Worm (Caenorhabditis elegans) whole organism, L4 larva: Measurements from ENCODE around the gene Y57A10B.7.

Source experiments
- F10B5.3 ChIP-seq: sonication (generic microtip); optimal IDR thresholded peaks from 2 replicates; lab custom pipeline; 2016; ENCODE audit warnings: mild to moderate bottlenecking, missing genetic modification characterization, missing compliant biosample characterization
- F44E2.7 ChIP-seq: fragments of 200-800 bp; sonication (Bioruptor generic); IDR thresholded peaks from 2 replicates; pipeline ENCODE4 v2.1.2; 2022; ENCODE audit warnings: missing genetic modification characterization, missing compliant biosample characterization
- T20F7.1 ChIP-seq: fragments of 200-800 bp; sonication (Bioruptor generic); optimal IDR thresholded peaks from 2 replicates; lab custom pipeline; 2018; ENCODE audit warnings: mild to moderate bottlenecking, missing genetic modification characterization, missing compliant biosample characterization
- Y105C5A.15 ChIP-seq: fragments of 200-800 bp; sonication (Bioruptor generic); IDR thresholded peaks from 2 replicates; pipeline ENCODE4 v1.3.6; 2022; ENCODE audit warnings: missing genetic modification characterization, missing compliant biosample characterization
- Y48G9A.11 ChIP-seq: fragments of 200-800 bp; sonication (Bioruptor generic); IDR thresholded peaks from 2 replicates; pipeline ENCODE4 v1.3.6; 2022; ENCODE audit warnings: missing genetic modification reagents, missing genetic modification characterization, missing compliant biosample characterization
- Y5F2A.4 ChIP-seq: fragments of 200-800 bp; sonication (Bioruptor generic); optimal IDR thresholded peaks from 2 replicates; lab custom pipeline; 2018; ENCODE audit warnings: mild to moderate bottlenecking, missing genetic modification characterization, missing compliant biosample characterization
- ama-1 ChIP-seq: fragments of 150-350 bp; optimal IDR thresholded peaks from 2 replicates; lab custom pipeline; 2014; ENCODE audit warnings: inconsistent platforms, mixed read lengths
- ceh-82 ChIP-seq: sonication (generic microtip); optimal IDR thresholded peaks from 2 replicates; lab custom pipeline; 2017; ENCODE audit warnings: missing biosample characterization, missing genetic modification characterization
- ces-1 ChIP-seq: fragments of 150-350 bp; sonication (generic microtip); optimal IDR thresholded peaks from 4 replicates; lab custom pipeline; 2014; ENCODE audit warnings: missing biosample characterization, missing genetic modification reagents, missing genetic modification characterization
- ctbp-1 ChIP-seq: fragments of 200-800 bp; sonication (Bioruptor generic); IDR thresholded peaks from 2 replicates; pipeline ENCODE4 v1.3.6; 2022; ENCODE audit warnings: missing genetic modification reagents, missing genetic modification characterization, missing compliant biosample characterization
- daf-12 ChIP-seq: fragments of 150-350 bp; optimal IDR thresholded peaks from 2 replicates; lab custom pipeline; 2014; ENCODE audit warnings: missing biosample characterization, missing genetic modification reagents, missing genetic modification characterization
- daf-16 ChIP-seq, 3 experiments: sonication (generic microtip); optimal IDR thresholded peaks; 2 replicates each; lab custom pipeline; 2016 to 2017; ENCODE audit warnings: missing genetic modification characterization in 3 of 3, missing genetic modification reagents in 3 of 3, mild to moderate bottlenecking in 2 of 3, missing compliant biosample characterization in 2 of 3, missing biosample characterization in 1 of 3, moderate library complexity in 1 of 3
- dmd-6 ChIP-seq: fragments of 200-800 bp; sonication (Bioruptor generic); IDR thresholded peaks from 2 replicates; pipeline ENCODE4 v1.3.6; 2022; ENCODE audit warnings: missing genetic modification reagents, missing genetic modification characterization, missing compliant biosample characterization
- dmd-8 ChIP-seq: fragments of 200-800 bp; sonication (Bioruptor generic); IDR thresholded peaks from 2 replicates; pipeline ENCODE4 v1.3.6; 2022; ENCODE audit warnings: missing genetic modification characterization, missing compliant biosample characterization
- dmd-9 ChIP-seq: fragments of 200-800 bp; sonication (Bioruptor generic); IDR thresholded peaks from 2 replicates; pipeline ENCODE4 v1.3.6; 2022; ENCODE audit warnings: missing genetic modification reagents, missing genetic modification characterization, missing compliant biosample characterization
- dve-1 ChIP-seq: sonication (generic microtip); optimal IDR thresholded peaks from 2 replicates; lab custom pipeline; 2017; ENCODE audit warnings: antibody characterized with exemption, mild to moderate bottlenecking, missing genetic modification characterization, missing compliant biosample characterization; ENCODE audit not compliant: insufficient read depth
- egl-43 ChIP-seq: fragments of 200-800 bp; sonication (Bioruptor generic); IDR thresholded peaks from 2 replicates; pipeline ENCODE4 v1.3.6; 2022; ENCODE audit warnings: missing genetic modification reagents, missing genetic modification characterization, missing compliant biosample characterization
- fos-1 ChIP-seq: fragments of 150-350 bp; optimal IDR thresholded peaks from 2 replicates; lab custom pipeline; 2014; ENCODE audit warnings: missing biosample characterization, missing genetic modification characterization
- gei-8 ChIP-seq: fragments of 200-800 bp; sonication (Bioruptor generic); optimal IDR thresholded peaks from 2 replicates; lab custom pipeline; 2018; ENCODE audit warnings: mild to moderate bottlenecking, missing genetic modification characterization, missing compliant biosample characterization
- hlh-11 ChIP-seq: fragments of 200-800 bp; sonication (Bioruptor generic); optimal IDR thresholded peaks from 2 replicates; lab custom pipeline; 2018; ENCODE audit warnings: mild to moderate bottlenecking, missing genetic modification characterization, missing compliant biosample characterization
- hlh-30 ChIP-seq: sonication (generic microtip); optimal IDR thresholded peaks from 2 replicates; lab custom pipeline; 2017; ENCODE audit warnings: antibody characterized with exemption, mild to moderate bottlenecking, missing genetic modification characterization, missing compliant biosample characterization; ENCODE audit not compliant: insufficient read depth
- lin-1 ChIP-seq: fragments of 200-800 bp; sonication (Bioruptor generic); IDR thresholded peaks from 2 replicates; pipeline ENCODE4 v1.3.6; 2022; ENCODE audit warnings: missing genetic modification reagents, missing genetic modification characterization, missing compliant biosample characterization
- lin-29 ChIP-seq: fragments of 200-800 bp; sonication (Bioruptor generic); IDR thresholded peaks from 2 replicates; pipeline ENCODE4 v1.3.6; 2022; ENCODE audit warnings: missing genetic modification reagents, missing genetic modification characterization, missing compliant biosample characterization
- lir-3 ChIP-seq: sonication (generic microtip); optimal IDR thresholded peaks from 2 replicates; lab custom pipeline; 2016; ENCODE audit warnings: mild to moderate bottlenecking, missing genetic modification characterization, missing compliant biosample characterization
- mdt-29 ChIP-seq: fragments of 200-800 bp; sonication (Bioruptor generic); IDR thresholded peaks from 2 replicates; pipeline ENCODE4 v1.3.6; 2022; ENCODE audit warnings: missing genetic modification reagents, missing genetic modification characterization, missing compliant biosample characterization
- mep-1 ChIP-seq: fragments of 150-350 bp; sonication (generic microtip); optimal IDR thresholded peaks from 3 replicates; lab custom pipeline; 2014; ENCODE audit warnings: missing biosample characterization, missing genetic modification characterization
- mes-2 ChIP-seq: sonication (generic microtip); optimal IDR thresholded peaks from 2 replicates; lab custom pipeline; 2016; ENCODE audit warnings: missing genotype, mild to moderate bottlenecking, missing genetic modification characterization, missing compliant biosample characterization; ENCODE audit not compliant: poor library complexity, severe bottlenecking
- mxl-2 ChIP-seq: fragments of 200-800 bp; sonication (Bioruptor generic); conservative IDR thresholded peaks from 2 replicates; pipeline ENCODE4 v1.3.6; 2022; ENCODE audit warnings: missing genetic modification reagents, missing genetic modification characterization, missing compliant biosample characterization
- mxl-3 ChIP-seq: fragments of 200-800 bp; sonication (Bioruptor generic); optimal IDR thresholded peaks from 2 replicates; lab custom pipeline; 2018; ENCODE audit warnings: mild to moderate bottlenecking, missing genetic modification characterization, missing compliant biosample characterization
- nhr-10 ChIP-seq: fragments of 150-350 bp; optimal IDR thresholded peaks from 2 replicates; lab custom pipeline; 2014; ENCODE audit warnings: missing biosample characterization, missing genetic modification characterization
- nhr-11 ChIP-seq: fragments of 150-350 bp; optimal IDR thresholded peaks from 2 replicates; lab custom pipeline; 2014; ENCODE audit warnings: missing biosample characterization, missing genetic modification characterization
- nhr-237 ChIP-seq: sonication (generic microtip); optimal IDR thresholded peaks from 2 replicates; lab custom pipeline; 2017; ENCODE audit warnings: missing biosample characterization, missing genetic modification characterization
- nhr-28 ChIP-seq: fragments of 150-350 bp; optimal IDR thresholded peaks from 2 replicates; lab custom pipeline; 2014; ENCODE audit warnings: missing biosample characterization, missing genetic modification characterization
- nhr-42 ChIP-seq: fragments of 200-800 bp; sonication (Bioruptor generic); IDR thresholded peaks from 2 replicates; pipeline ENCODE4 v1.3.6; 2022; ENCODE audit warnings: missing genetic modification characterization, missing compliant biosample characterization
- nhr-48 ChIP-seq: sonication (generic microtip); optimal IDR thresholded peaks from 2 replicates; lab custom pipeline; 2016; ENCODE audit warnings: mild to moderate bottlenecking, missing genetic modification characterization, missing compliant biosample characterization
- nhr-6 ChIP-seq: fragments of 150-350 bp; optimal IDR thresholded peaks from 2 replicates; lab custom pipeline; 2014; ENCODE audit warnings: missing biosample characterization, missing genetic modification characterization
- pha-4 ChIP-seq, 2 experiments: fragments of 150-350 bp in 1 of 2; fragments of 200-800 bp in 1 of 2; sonication (Bioruptor generic) in 1 of 2; IDR thresholded peaks in 1 of 2; optimal IDR thresholded peaks in 1 of 2; 2 replicates each; pipeline versions ENCODE4 v1.3.6 to Lab custom; 2014 to 2022; ENCODE audit warnings: missing genetic modification characterization in 2 of 2, missing genetic modification reagents in 2 of 2, missing biosample characterization in 1 of 2, missing compliant biosample characterization in 1 of 2
- sdz-12 ChIP-seq: fragments of 200-800 bp; sonication (Bioruptor generic); optimal IDR thresholded peaks from 2 replicates; lab custom pipeline; 2018; ENCODE audit warnings: mild to moderate bottlenecking, missing genetic modification characterization, missing compliant biosample characterization
- set-16 ChIP-seq: fragments of 200-800 bp; sonication (Bioruptor generic); IDR thresholded peaks from 2 replicates; pipeline ENCODE4 v1.3.6; 2022; ENCODE audit warnings: missing genetic modification reagents, missing genetic modification characterization, missing compliant biosample characterization
- skn-1 ChIP-seq: fragments of 150-350 bp; optimal IDR thresholded peaks from 2 replicates; lab custom pipeline; 2014; ENCODE audit warnings: missing biosample characterization, missing genetic modification characterization
- snpc-4 ChIP-seq: fragments of 150-350 bp; optimal IDR thresholded peaks from 2 replicates; lab custom pipeline; 2014; ENCODE audit warnings: missing biosample characterization, missing genetic modification characterization
- spr-1 ChIP-seq: sonication (generic microtip); optimal IDR thresholded peaks from 2 replicates; lab custom pipeline; 2016; ENCODE audit warnings: mild to moderate bottlenecking, missing genetic modification characterization, missing compliant biosample characterization
- tag-97 ChIP-seq: fragments of 200-800 bp; sonication (Bioruptor generic); IDR thresholded peaks from 2 replicates; pipeline ENCODE4 v1.3.6; 2022; ENCODE audit warnings: missing genetic modification characterization, missing compliant biosample characterization
- tra-1 ChIP-seq: fragments of 200-800 bp; sonication (Bioruptor generic); IDR thresholded peaks from 2 replicates; pipeline ENCODE4 v1.3.6; 2022; ENCODE audit warnings: missing genetic modification reagents, missing genetic modification characterization, missing compliant biosample characterization
- ztf-7 ChIP-seq: fragments of 150-350 bp; optimal IDR thresholded peaks from 2 replicates; lab custom pipeline; 2014; ENCODE audit warnings: missing biosample characterization, missing genetic modification characterization

Gene Y57A10B.7

DNA sequence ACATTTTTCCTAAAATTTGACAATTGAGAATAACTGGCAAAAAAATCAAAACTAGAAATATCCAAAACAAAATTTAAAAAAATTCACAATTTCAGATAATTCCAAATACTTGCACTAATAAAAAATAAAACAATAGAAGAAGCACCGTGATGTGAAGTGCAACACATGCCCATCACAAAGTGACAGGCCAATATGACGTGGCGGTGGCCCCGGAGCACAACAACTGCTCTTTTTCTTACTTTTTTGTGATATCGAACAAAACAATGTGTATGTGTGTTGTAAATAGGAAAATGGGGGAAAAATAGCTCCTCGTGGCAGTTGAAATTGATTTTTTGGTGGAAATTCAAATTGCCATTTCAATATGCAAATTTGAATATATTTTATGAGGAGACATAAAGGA is 39.8 kb downstream of the Y57A10B.7 start:
- no peak for TF ChIP-seq egl-43
- peak in 1 of 2 experiments; percentile 58 for TF ChIP-seq daf-16 (GFP tag; optimal IDR thresholded peaks at IDR 0.05; lab: Kevin White, UChicago)
- TF ChIP-seq daf-16 (tag; optimal IDR thresholded peaks at IDR 0.05; lab: Kevin White, UChicago) = no peak
- peak; percentile 44 for TF ChIP-seq hlh-11 (tag; lab: Kevin White, UChicago)
- no peak for TF ChIP-seq nhr-11 (tag; lab: Kevin White, UChicago)
- TF ChIP-seq ceh-82 (tag; lab: Kevin White, UChicago) = no peak
- peak; percentile 16 for TF ChIP-seq dve-1 (tag; lab: Kevin White, UChicago)
- TF ChIP-seq T20F7.1 = peak; percentile 13
- TF ChIP-seq dmd-8 (GFP tag; lab: Robert Waterston, UW) = no peak
- TF ChIP-seq mxl-2 = no peak
- no peak for TF ChIP-seq nhr-42 (GFP tag; lab: Robert Waterston, UW)
- no peak for TF ChIP-seq nhr-6
- peak; percentile 86 for TF ChIP-seq dmd-6 (GFP tag; lab: Robert Waterston, UW)
- TF ChIP-seq hlh-30 (tag; lab: Kevin White, UChicago) = no peak

- TF ChIP-seq nhr-28 (tag; lab: Kevin White, UChicago) (no peak), nhr-11 (tag; lab: Kevin White, UChicago) (no peak), F10B5.3 (tag; lab: Kevin White, UChicago) (no peak), daf-16 (GFP tag; optimal IDR thresholded peaks at IDR 0.05; lab: Kevin White, UChicago) (no peak), daf-16 (tag; optimal IDR thresholded peaks at IDR 0.05; lab: Kevin White, UChicago) (no peak), dmd-6 (GFP tag; lab: Robert Waterston, UW) (no peak), fos-1 (tag; lab: Kevin White, UChicago) (no peak), lin-1 (no peak), Y5F2A.4 (GFP tag; lab: Kevin White, UChicago) (no peak), set-16 (GFP tag; lab: Robert Waterston, UW) (no peak), dmd-9 (GFP tag; lab: Robert Waterston, UW) (no peak), hlh-11 (tag; lab: Kevin White, UChicago) (no peak), mxl-3 (GFP tag; lab: Kevin White, UChicago) (no peak), ztf-7 (tag; lab: Kevin White, UChicago) (no peak), skn-1 (tag; lab: Kevin White, UChicago) (no peak), sdz-12 (GFP tag; lab: Kevin White, UChicago) (no peak)
Measured at ce11 chrII:12353104-12353503, 40.5 kb downstream of the Y57A10B.7 start.

ce11 chrII:12352115-12352514 is 41.5 kb downstream of the Y57A10B.7 start, which contains the start of gene ras-1:
Gene ras-1 (minus strand): TSS chrII:12352243.
- TF ChIP-seq nhr-28 (tag; lab: Kevin White, UChicago) (peak; percentile 34), snpc-4 (tag; lab: Kevin White, UChicago) (no peak), spr-1 (no peak), ama-1 (lab: Kevin White, UChicago) (no peak), ces-1 (GFP tag; lab: Kevin White, UChicago) (no peak), pha-4 (GFP tag; IDR thresholded peaks at IDR 0.05; lab: Robert Waterston, UW) (0 out of 2 replicates have a peak, but pooled peaks have one; percentile 21), pha-4 (tag; optimal IDR thresholded peaks at IDR 0.05; lab: Kevin White, UChicago) (no peak), daf-16 (GFP tag; optimal IDR thresholded peaks at IDR 0.05; lab: Kevin White, UChicago) (no peak), daf-16 (tag; optimal IDR thresholded peaks at IDR 0.05; lab: Kevin White, UChicago) (no peak), nhr-42 (GFP tag; lab: Robert Waterston, UW) (no peak), lir-3 (tag; lab: Kevin White, UChicago) (no peak), mes-2 (tag; lab: Kevin White, UChicago) (no peak), gei-8 (GFP tag; lab: Kevin White, UChicago) (no peak), ctbp-1 (GFP tag; lab: Robert Waterston, UW) (no peak), nhr-237 (tag; lab: Kevin White, UChicago) (no peak), tag-97 (GFP tag; lab: Robert Waterston, UW) (no peak), dmd-8 (GFP tag; lab: Robert Waterston, UW) (no peak), Y105C5A.15 (GFP tag; lab: Robert Waterston, UW) (no peak), dve-1 (tag; lab: Kevin White, UChicago) (peak; percentile 58), fos-1 (tag; lab: Kevin White, UChicago) (no peak), nhr-48 (tag; lab: Kevin White, UChicago) (no peak), lin-1 (no peak), lin-29 (GFP tag; lab: Robert Waterston, UW) (no peak), mep-1 (tag; lab: Kevin White, UChicago) (peak; percentile 9), tra-1 (GFP tag; lab: Robert Waterston, UW) (peak; percentile 62; the same call in 1 of the 2 replicates), nhr-10 (tag; lab: Kevin White, UChicago) (no peak), F44E2.7 (GFP tag; lab: Robert Waterston, UW) (no peak), mdt-29 (GFP tag; lab: Robert Waterston, UW) (no peak), egl-43 (no peak), Y48G9A.11 (no peak), daf-12 (tag; lab: Kevin White, UChicago) (no peak)
